Fruit fly (Drosophila melanogaster): ENCODE data around the gene EMC2A.

DNA sequence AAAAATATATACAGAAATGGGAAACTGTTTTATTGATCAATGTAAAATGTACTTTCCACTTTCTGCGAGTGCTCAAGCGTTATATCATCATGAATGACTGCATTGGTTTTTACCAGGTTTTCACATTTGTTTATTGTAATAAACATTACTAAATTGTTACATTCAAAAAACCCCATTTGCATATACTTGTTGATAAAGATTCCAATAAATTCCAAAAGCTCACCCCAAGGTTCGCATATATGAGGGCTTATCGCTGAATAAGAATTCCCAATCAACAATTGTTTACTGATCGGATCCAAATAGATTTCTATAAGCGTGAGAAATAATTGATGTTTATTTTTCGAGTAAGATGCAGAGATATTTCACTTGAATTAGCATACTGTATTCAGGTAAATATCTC, 7.6 kb upstream of the EMC2A start:
- TF ChIP-seq slou (GFP tag; optimal IDR thresholded peaks at IDR 0.05) (no peak), CG18599 (GFP tag; optimal IDR thresholded peaks at IDR 0.05) (no peak), CG4424 (GFP tag; optimal IDR thresholded peaks at IDR 0.05) (no peak), psq (GFP tag; optimal IDR thresholded peaks at IDR 0.05) (no peak), lmd (GFP tag; IDR thresholded peaks at IDR 0.05) (no peak), ash1 (GFP tag; optimal IDR thresholded peaks at IDR 0.05) (no peak), CG9727 (GFP tag; optimal IDR thresholded peaks at IDR 0.05) (no peak), HmgZ (tag; optimal IDR thresholded peaks at IDR 0.05) (no peak), CG14050 (GFP tag; IDR thresholded peaks at IDR 0.05) (no peak)
